Worm (Caenorhabditis elegans): ENCODE data around the gene pgp-13.

pgp-13 gene

ce11 chrX:12700456-12700855, 38.1 kb upstream of the pgp-13 start, which contains the start of gene nhr-26:
TSS of gene nhr-26 (minus strand) at chrX:12700465.
- TF ChIP-seq pat-9 (tag; optimal IDR thresholded peaks at IDR 0.05) (no peak), pax-1 (tag; optimal IDR thresholded peaks at IDR 0.05) (no peak), eyg-1 (tag; optimal IDR thresholded peaks at IDR 0.05) (no peak), dve-1 (tag; optimal IDR thresholded peaks at IDR 0.05) (no peak), K02D7.2 (tag; optimal IDR thresholded peaks at IDR 0.05) (no peak), hlh-6 (tag; optimal IDR thresholded peaks at IDR 0.05) (no peak)

- TF ChIP-seq nhr-11 (tag; optimal IDR thresholded peaks at IDR 0.05) (no peak), fax-1 (tag; optimal IDR thresholded peaks at IDR 0.05) (no peak), sox-2 (GFP tag; IDR thresholded peaks at IDR 0.05) (no peak), ceh-2 (tag; optimal IDR thresholded peaks at IDR 0.05) (no peak), unc-3 (GFP tag; conservative IDR thresholded peaks at IDR 0.05) (no peak), unc-3 (tag; optimal IDR thresholded peaks at IDR 0.05) (no peak), C08G9.2 (tag; optimal IDR thresholded peaks at IDR 0.05) (no peak), lin-11 (tag; optimal IDR thresholded peaks at IDR 0.05) (no peak), ttx-3 (tag; optimal IDR thresholded peaks at IDR 0.05) (no peak), gmeb-2 (tag; optimal IDR thresholded peaks at IDR 0.05) (no peak), hlh-6 (tag; optimal IDR thresholded peaks at IDR 0.05) (no peak), dmd-4 (tag; optimal IDR thresholded peaks at IDR 0.05; ENCODE audit: borderline replicate concordance) (no peak), ceh-48 (tag; optimal IDR thresholded peaks at IDR 0.05) (no peak), mec-3 (tag; optimal IDR thresholded peaks at IDR 0.05; ENCODE audit: borderline replicate concordance) (no peak), ref-2 (tag; optimal IDR thresholded peaks at IDR 0.05) (no peak), pag-3 (tag; optimal IDR thresholded peaks at IDR 0.05; ENCODE audit: borderline replicate concordance) (no peak)
These were observed 36.6 kb upstream of the pgp-13 start, which contains the start of gene nhr-214 for ce11 chrX:12701963-12702362. TSS of gene nhr-214 (minus strand) at chrX:12702063.

- TF ChIP-seq pat-9 (tag; optimal IDR thresholded peaks at IDR 0.05), result no peak
- TF ChIP-seq pag-3 (tag; optimal IDR thresholded peaks at IDR 0.05; ENCODE audit: borderline replicate concordance), result no peak
- TF ChIP-seq ttx-3 (tag; optimal IDR thresholded peaks at IDR 0.05), result no peak
- no peak for TF ChIP-seq hlh-30 (tag; optimal IDR thresholded peaks at IDR 0.05; ENCODE audit: insufficient read depth)
- TF ChIP-seq pqm-1 (tag; optimal IDR thresholded peaks at IDR 0.05), result no peak
- TF ChIP-seq ref-2 (tag; optimal IDR thresholded peaks at IDR 0.05), result no peak
- TF ChIP-seq ceh-18 (tag; optimal IDR thresholded peaks at IDR 0.05), result no peak
- TF ChIP-seq lin-11 (tag; optimal IDR thresholded peaks at IDR 0.05), result no peak
- TF ChIP-seq ceh-14 (tag; optimal IDR thresholded peaks at IDR 0.05), result no peak
- TF ChIP-seq syd-9 (tag; optimal IDR thresholded peaks at IDR 0.05), result no peak
- no peak for TF ChIP-seq nhr-232 (tag; optimal IDR thresholded peaks at IDR 0.05)
- TF ChIP-seq che-1 (tag; optimal IDR thresholded peaks at IDR 0.05), result no peak
- TF ChIP-seq F13H6.1 (tag; optimal IDR thresholded peaks at IDR 0.05), result no peak
- TF ChIP-seq fax-1 (tag; optimal IDR thresholded peaks at IDR 0.05), result no peak
- TF ChIP-seq ceh-34 (tag; optimal IDR thresholded peaks at IDR 0.05), result no peak
- no peak for TF ChIP-seq unc-55 (GFP tag; optimal IDR thresholded peaks at IDR 0.05)
- no peak for TF ChIP-seq pha-2 (tag; optimal IDR thresholded peaks at IDR 0.05)
These were observed 35.8 kb upstream of the pgp-13 start for ce11 chrX:12702713-12703112.

ce11 chrX:12704721-12705120, 33.8 kb upstream of the pgp-13 start, which contains the start of gene nhr-272:
TSS of gene nhr-272 (minus strand) at chrX:12704821.
- TF ChIP-seq hlh-15 (tag; optimal IDR thresholded peaks at IDR 0.05), result no peak

- no peak for TF ChIP-seq rnt-1 (tag; optimal IDR thresholded peaks at IDR 0.05)
- TF ChIP-seq tbx-7 (tag; optimal IDR thresholded peaks at IDR 0.05), result no peak
- TF ChIP-seq sox-2 (GFP tag; IDR thresholded peaks at IDR 0.05), result no peak
- no peak for TF ChIP-seq lin-11 (tag; optimal IDR thresholded peaks at IDR 0.05)
- no peak for TF ChIP-seq ceh-2 (tag; optimal IDR thresholded peaks at IDR 0.05)
- no peak for TF ChIP-seq gmeb-2 (tag; optimal IDR thresholded peaks at IDR 0.05)
- no peak for TF ChIP-seq fkh-10 (GFP tag; optimal IDR thresholded peaks at IDR 0.05)
- TF ChIP-seq K02D7.2 (tag; optimal IDR thresholded peaks at IDR 0.05), result no peak
- TF ChIP-seq zip-5 (tag; optimal IDR thresholded peaks at IDR 0.05), result no peak
- no peak for TF ChIP-seq elt-2 (tag; optimal IDR thresholded peaks at IDR 0.05)
- no peak for TF ChIP-seq unc-86 (tag; optimal IDR thresholded peaks at IDR 0.05)
- no peak for TF ChIP-seq hlh-13 (GFP tag; optimal IDR thresholded peaks at IDR 0.05)
- no peak for TF ChIP-seq tbx-2 (tag; optimal IDR thresholded peaks at IDR 0.05)
- TF ChIP-seq ref-2 (tag; optimal IDR thresholded peaks at IDR 0.05), result no peak
These were observed 26.2 kb upstream of the pgp-13 start, which contains the start of gene rgs-2 for ce11 chrX:12712353-12712752. TSS of gene rgs-2 (plus strand) at chrX:12712653.
